Worm (Caenorhabditis elegans) whole organism, late embryonic: ENCODE data around the gene C18D11.7.
A peak's percentile ranks its signal among the peaks of the same experiment; 100 is the strongest.
"Not testable (repeated sequence)": the region's sequence is repeated elsewhere in the genome, so short reads cannot be mapped to it uniquely, and the experiment has no call there.

ENCODE experiments used
- C08G9.2 ChIP-seq: sonication (generic microtip); optimal IDR thresholded peaks from 2 replicates; lab custom pipeline; 2016; ENCODE audit warnings: mild to moderate bottlenecking, missing genetic modification characterization, moderate library complexity, missing compliant biosample characterization
- ahr-1 ChIP-seq: sonication (generic microtip); optimal IDR thresholded peaks from 2 replicates; lab custom pipeline; 2016; ENCODE audit warnings: missing genetic modification characterization, missing compliant biosample characterization
- ceh-14 ChIP-seq: sonication (generic microtip); optimal IDR thresholded peaks from 2 replicates; lab custom pipeline; 2016; ENCODE audit warnings: missing genotype, missing genetic modification characterization, missing compliant biosample characterization
- ceh-18 ChIP-seq: sonication (generic microtip); optimal IDR thresholded peaks from 2 replicates; lab custom pipeline; 2016; ENCODE audit warnings: missing genetic modification characterization, missing compliant biosample characterization
- ceh-22 ChIP-seq: sonication (generic microtip); optimal IDR thresholded peaks from 2 replicates; lab custom pipeline; 2017; ENCODE audit warnings: missing biosample characterization, missing genetic modification characterization
- ceh-24 ChIP-seq: sonication (generic microtip); optimal IDR thresholded peaks from 2 replicates; lab custom pipeline; 2016; ENCODE audit warnings: mild to moderate bottlenecking, missing genetic modification characterization, missing compliant biosample characterization
- ceh-31 ChIP-seq: sonication (generic microtip); optimal IDR thresholded peaks from 2 replicates; lab custom pipeline; 2016; ENCODE audit warnings: missing genetic modification characterization, missing compliant biosample characterization
- ceh-48 ChIP-seq: sonication (generic microtip); optimal IDR thresholded peaks from 2 replicates; lab custom pipeline; 2016; ENCODE audit warnings: missing genetic modification characterization, inconsistent platforms, missing compliant biosample characterization
- ceh-6 ChIP-seq: fragments of 200-800 bp; sonication (Bioruptor generic); optimal IDR thresholded peaks from 2 replicates; lab custom pipeline; 2018; ENCODE audit warnings: mild to moderate bottlenecking, missing genetic modification characterization, missing compliant biosample characterization
- ceh-9 ChIP-seq: sonication (generic microtip); optimal IDR thresholded peaks from 2 replicates; lab custom pipeline; 2016; ENCODE audit warnings: mild to moderate bottlenecking, missing genetic modification characterization, inconsistent platforms, missing compliant biosample characterization
- hlh-13 ChIP-seq: fragments of 200-800 bp; sonication (Bioruptor generic); optimal IDR thresholded peaks from 2 replicates; lab custom pipeline; 2018; ENCODE audit warnings: mild to moderate bottlenecking, missing genetic modification characterization, missing compliant biosample characterization
- hlh-30 ChIP-seq: sonication (generic microtip); optimal IDR thresholded peaks from 2 replicates; lab custom pipeline; 2017; ENCODE audit warnings: antibody characterized with exemption, missing genetic modification characterization, missing compliant biosample characterization; ENCODE audit not compliant: insufficient read depth
- hlh-6 ChIP-seq: sonication (generic microtip); optimal IDR thresholded peaks from 2 replicates; lab custom pipeline; 2016; ENCODE audit warnings: missing genotype, missing genetic modification characterization, missing compliant biosample characterization
- lim-6 ChIP-seq: sonication (generic microtip); optimal IDR thresholded peaks from 2 replicates; lab custom pipeline; 2016; ENCODE audit warnings: missing genetic modification characterization, missing compliant biosample characterization
- lin-11 ChIP-seq: fragments of 200-800 bp; sonication (Bioruptor generic); optimal IDR thresholded peaks from 2 replicates; lab custom pipeline; 2018; ENCODE audit warnings: mild to moderate bottlenecking, missing genetic modification characterization, missing compliant biosample characterization
- nfya-1 ChIP-seq: sonication (generic microtip); optimal IDR thresholded peaks from 2 replicates; lab custom pipeline; 2017; ENCODE audit warnings: missing genetic modification characterization, mild to moderate bottlenecking, missing compliant biosample characterization, antibody characterized with exemption, moderate library complexity
- nhr-11 ChIP-seq: fragments of 150-350 bp; optimal IDR thresholded peaks from 2 replicates; lab custom pipeline; 2014; ENCODE audit warnings: missing biosample characterization, missing genetic modification characterization
- pha-2 ChIP-seq: sonication (generic microtip); optimal IDR thresholded peaks from 2 replicates; lab custom pipeline; 2017; ENCODE audit warnings: mild to moderate bottlenecking, missing genetic modification characterization, missing compliant biosample characterization
- sox-2 ChIP-seq: fragments of 200-800 bp; sonication (Bioruptor generic); IDR thresholded peaks from 2 replicates; pipeline ENCODE4 v1.3.6; 2022; ENCODE audit warnings: missing genetic modification reagents, missing genetic modification characterization, missing compliant biosample characterization
- sox-4 ChIP-seq: sonication (generic microtip); optimal IDR thresholded peaks from 2 replicates; lab custom pipeline; 2017; ENCODE audit warnings: mild to moderate bottlenecking, missing genetic modification characterization, inconsistent platforms, missing compliant biosample characterization
- unc-3 ChIP-seq, 2 experiments: fragments of 200-800 bp in 1 of 2; sonication (Bioruptor generic) in 1 of 2; sonication (generic microtip) in 1 of 2; conservative IDR thresholded peaks in 1 of 2; optimal IDR thresholded peaks in 1 of 2; 2 replicates each; pipeline versions ENCODE4 v1.3.6 to Lab custom; 2016 to 2022; ENCODE audit warnings: missing compliant biosample characterization in 2 of 2, missing genetic modification characterization in 2 of 2, missing genetic modification reagents in 1 of 2
- unc-55 ChIP-seq: sonication (generic microtip); optimal IDR thresholded peaks from 2 replicates; lab custom pipeline; 2017; ENCODE audit warnings: missing biosample characterization, missing genetic modification reagents, missing genetic modification characterization
- unc-86 ChIP-seq: sonication (generic microtip); optimal IDR thresholded peaks from 2 replicates; lab custom pipeline; 2016; ENCODE audit warnings: missing genetic modification characterization, missing compliant biosample characterization

The C18D11.7 gene

ce11 chrIII:11780183-11780664, 26.4 kb downstream of the C18D11.7 start, which contains the start of gene C24H11.5:
Gene C24H11.5, plus strand, starts transcription at chrIII:11780233.
- no peak for TF ChIP-seq ceh-18 (tag; lab: Kevin White, UChicago)
- TF ChIP-seq, all 69 proteins: peak for 0

- no peak for TF ChIP-seq nhr-11 (tag; lab: Kevin White, UChicago)
- no peak for TF ChIP-seq ahr-1 (tag; lab: Kevin White, UChicago)
- no peak for TF ChIP-seq C08G9.2 (tag; lab: Kevin White, UChicago)
- TF ChIP-seq nfya-1 (tag; lab: Kevin White, UChicago): no peak
- TF ChIP-seq ceh-6: no peak
- no peak for TF ChIP-seq unc-3 (GFP tag; conservative IDR thresholded peaks at IDR 0.05; lab: Robert Waterston, UW)
- no peak for TF ChIP-seq unc-3 (tag; optimal IDR thresholded peaks at IDR 0.05; lab: Kevin White, UChicago)
- no peak for TF ChIP-seq unc-55
- TF ChIP-seq unc-86 (tag; lab: Kevin White, UChicago): no peak
- no peak for TF ChIP-seq ceh-48 (tag; lab: Kevin White, UChicago)
- TF ChIP-seq lim-6 (tag; lab: Kevin White, UChicago): no peak
Measured at ce11 chrIII:11777321-11777720, 29.3 kb downstream of the C18D11.7 start, which contains the start of gene mdt-21. Gene mdt-21, plus strand, starts transcription at chrIII:11777621.

ce11 chrIII:11774508-11775000, 32.0 kb downstream of the C18D11.7 start, which contains the start of gene immp-1:
Gene immp-1, plus strand, starts transcription at chrIII:11774950.
- TF ChIP-seq nfya-1 (tag; lab: Kevin White, UChicago): peak; percentile 8
- TF ChIP-seq ceh-31: no peak
- TF ChIP-seq sox-4 (tag; lab: Kevin White, UChicago): no peak
- TF ChIP-seq hlh-30 (tag; lab: Kevin White, UChicago): peak; percentile 93
- TF ChIP-seq, all 69 proteins: peak for 2

ce11 chrIII:11773581-11773980, 33.0 kb downstream of the C18D11.7 start, which contains the start of gene gbf-1:
Gene gbf-1, minus strand, starts transcription at chrIII:11773681.
- not testable (repeated sequence) for TF ChIP-seq sox-2 (GFP tag; lab: Robert Waterston, UW); ceh-24 (tag; lab: Kevin White, UChicago); ceh-22 (tag; lab: Kevin White, UChicago)

- TF ChIP-seq hlh-30 (tag; lab: Kevin White, UChicago): no peak
- no peak for TF ChIP-seq ceh-9 (tag; lab: Kevin White, UChicago)
- TF ChIP-seq unc-86 (tag; lab: Kevin White, UChicago): no peak
- TF ChIP-seq ceh-14 (tag; lab: Kevin White, UChicago): no peak
- TF ChIP-seq lin-11 (tag; lab: Kevin White, UChicago): no peak
- TF ChIP-seq hlh-13 (GFP tag; lab: Kevin White, UChicago): no peak
Measured at ce11 chrIII:11760634-11761033, 46.0 kb downstream of the C18D11.7 start.

- TF ChIP-seq pha-2 (tag; lab: Kevin White, UChicago) (no peak), hlh-6 (no peak)
Measured at ce11 chrIII:11757892-11758291, 48.7 kb downstream of the C18D11.7 start.
